Worm (Caenorhabditis elegans) whole organism, young adult: ENCODE results near the gene gck-4.

Experiments used
- B0336.3 ChIP-seq: fragments of 200-800 bp; sonication (Bioruptor generic); IDR thresholded peaks from 2 replicates; pipeline ENCODE4 v1.3.6; 2022; ENCODE audit warnings: missing genetic modification characterization, missing compliant biosample characterization
- F39B2.1 ChIP-seq: fragments of 200-800 bp; sonication (Bioruptor generic); IDR thresholded peaks from 2 replicates; pipeline ENCODE4 v1.3.6; 2022; ENCODE audit warnings: missing genetic modification reagents, missing genetic modification characterization, missing compliant biosample characterization
- K12H6.12 ChIP-seq: fragments of 200-800 bp; sonication (Bioruptor generic); optimal IDR thresholded peaks from 2 replicates; lab custom pipeline; 2018; ENCODE audit warnings: mild to moderate bottlenecking, missing genetic modification characterization, missing compliant biosample characterization
- ama-1 ChIP-seq, 3 experiments: fragments of 150-350 bp in 1 of 3; sonication (generic microtip) in 2 of 3; optimal IDR thresholded peaks; 2 replicates each; lab custom pipeline; 2014 to 2018; ENCODE audit warnings: missing biosample characterization in 2 of 3, missing genetic modification characterization in 2 of 3, missing genetic modification reagents in 2 of 3
- cebp-2 ChIP-seq: fragments of 200-800 bp; sonication (Bioruptor generic); IDR thresholded peaks from 2 replicates; pipeline ENCODE4 v1.3.6; 2022; ENCODE audit warnings: missing genetic modification characterization, missing compliant biosample characterization
- madf-3 ChIP-seq: fragments of 200-800 bp; sonication (Bioruptor generic); IDR thresholded peaks from 2 replicates; pipeline ENCODE4 v1.3.6; 2022; ENCODE audit warnings: missing genetic modification reagents, missing genetic modification characterization, missing compliant biosample characterization
- pbrm-1 ChIP-seq: fragments of 200-800 bp; sonication (Bioruptor generic); IDR thresholded peaks from 2 replicates; pipeline ENCODE4 v1.3.6; 2022; ENCODE audit warnings: missing genetic modification reagents, missing genetic modification characterization, missing compliant biosample characterization
- pha-4 ChIP-seq: fragments of 150-350 bp; sonication (generic microtip); optimal IDR thresholded peaks from 2 replicates; lab custom pipeline; 2014; ENCODE audit warnings: missing biosample characterization, missing genetic modification reagents, missing genetic modification characterization
- repo-1 ChIP-seq: sonication (generic microtip); optimal IDR thresholded peaks from 2 replicates; lab custom pipeline; 2017; ENCODE audit warnings: mild to moderate bottlenecking, missing genetic modification characterization, missing compliant biosample characterization

ce11 chrX:13685725-13686124 lies 8.7 kb downstream of the gck-4 start:
- TF ChIP-seq ama-1 (optimal IDR thresholded peaks at IDR 0.05; lab: Kevin White, UChicago) (no peak), ama-1 (GFP tag; optimal IDR thresholded peaks at IDR 0.05; lab: Kevin White, UChicago) (no peak), pbrm-1 (GFP tag; lab: Robert Waterston, UW) (no peak), F39B2.1 (no peak), K12H6.12 (tag; lab: Kevin White, UChicago) (no peak), B0336.3 (GFP tag; lab: Robert Waterston, UW) (no peak), repo-1 (no peak), madf-3 (no peak), pha-4 (no peak), cebp-2 (GFP tag; lab: Robert Waterston, UW) (no peak)
